Fruit fly (Drosophila melanogaster): ENCODE results near the gene CG18304.
A peak's percentile ranks its signal among the peaks of the same experiment; 100 is the strongest.

The CG18304 gene

DNA sequence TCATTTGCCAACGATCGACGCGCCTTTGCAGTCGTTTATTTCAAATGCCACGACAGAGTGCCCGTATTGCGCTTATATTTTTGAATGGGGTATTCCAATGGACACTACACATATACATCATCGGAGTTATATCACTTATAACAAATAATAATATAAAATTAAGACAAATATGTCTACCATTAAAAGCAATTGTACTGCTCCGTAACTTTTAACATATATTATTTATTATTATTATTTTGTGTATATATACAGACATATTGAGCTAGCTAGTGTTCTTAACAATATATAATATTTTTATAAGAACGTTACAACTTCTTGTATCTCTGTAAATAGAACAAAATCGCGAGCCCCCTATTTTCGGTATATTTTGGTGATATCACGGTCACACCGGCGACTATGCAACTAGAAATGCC, 21.4 kb upstream of the CG18304 start, which contains the start of the genes sip2 and Coprox (continued):
- TF ChIP-seq Stat92E (GFP tag; optimal IDR thresholded peaks at IDR 0.05) (peak in 1 of 3 experiments; percentile 15), CG10979 (tag; optimal IDR thresholded peaks at IDR 0.05) (peak; percentile 62), CG12155 (GFP tag; optimal IDR thresholded peaks at IDR 0.05) (peak; percentile 54), CG4617 (GFP tag; optimal IDR thresholded peaks at IDR 0.05; ENCODE audit: borderline replicate concordance) (peak; percentile 21), twi (tag; optimal IDR thresholded peaks at IDR 0.05) (peak; percentile 63), CG1603 (tag; optimal IDR thresholded peaks at IDR 0.05) (no peak), chinmo (GFP tag; IDR thresholded peaks at IDR 0.05; ENCODE audit: partially characterized antibody) (0 out of 4 replicates have a peak, but pooled peaks have one; percentile 22), Sox102F (GFP tag; optimal IDR thresholded peaks at IDR 0.05) (no peak), lilli (GFP tag; optimal IDR thresholded peaks at IDR 0.05) (peak; percentile 40), PHDP (tag; optimal IDR thresholded peaks at IDR 0.05) (peak; percentile 82), CG9215 (GFP tag; IDR thresholded peaks at IDR 0.05) (peak; percentile 46), ewg (GFP tag; optimal IDR thresholded peaks at IDR 0.05) (peak; percentile 27), CG15479 (GFP tag; optimal IDR thresholded peaks at IDR 0.05) (peak; percentile 1), Xbp1 (GFP tag; optimal IDR thresholded peaks at IDR 0.05) (peak; percentile 69), bcd (GFP tag; optimal IDR thresholded peaks at IDR 0.05) (peak; percentile 53), tgo (GFP tag; IDR thresholded peaks at IDR 0.05) (peak; percentile 58; the same call in 2 of the 3 replicates), pita (GFP tag; optimal IDR thresholded peaks at IDR 0.05) (no peak), zfh2 (GFP tag; optimal IDR thresholded peaks at IDR 0.05) (no peak), corto (GFP tag; optimal IDR thresholded peaks at IDR 0.05) (no peak), Ets97D (GFP tag; optimal IDR thresholded peaks at IDR 0.05) (no peak), CG15601 (tag; optimal IDR thresholded peaks at IDR 0.05) (peak; percentile 78), Rfx (GFP tag; IDR thresholded peaks at IDR 0.05) (peak; percentile 62), lola (GFP tag; optimal IDR thresholded peaks at IDR 0.05) (peak in 1 of 3 experiments; percentile 77), emc (GFP tag; optimal IDR thresholded peaks at IDR 0.05) (no peak), HmgZ (tag; optimal IDR thresholded peaks at IDR 0.05) (peak; percentile 60), bsh (GFP tag; optimal IDR thresholded peaks at IDR 0.05) (peak in 1 of 2 experiments; percentile 67), CG4328 (GFP tag; optimal IDR thresholded peaks at IDR 0.05) (peak; percentile 47), NC2β (GFP tag; optimal IDR thresholded peaks at IDR 0.05) (no peak), gem (tag; optimal IDR thresholded peaks at IDR 0.05) (peak; percentile 87), Hr78 (GFP tag; optimal IDR thresholded peaks at IDR 0.05) (peak in 1 of 2 experiments; percentile 70), CG31441 (GFP tag; IDR thresholded peaks at IDR 0.05) (peak; percentile 85), Atf3 (GFP tag; optimal IDR thresholded peaks at IDR 0.05) (no peak), CG5953 (GFP tag; IDR thresholded peaks at IDR 0.05) (no peak), sug (tag; optimal IDR thresholded peaks at IDR 0.05) (peak; percentile 78), insv (GFP tag; optimal IDR thresholded peaks at IDR 0.05) (peak in 1 of 2 experiments; percentile 27), gsb (GFP tag; IDR thresholded peaks at IDR 0.05) (no peak), CG6689 (GFP tag; IDR thresholded peaks at IDR 0.05) (peak; percentile 69), CG4424 (GFP tag; optimal IDR thresholded peaks at IDR 0.05) (peak; percentile 38), CG6791 (GFP tag; IDR thresholded peaks at IDR 0.05; ENCODE audit: partially characterized antibody) (no peak), Atf6 (GFP tag; IDR thresholded peaks at IDR 0.05) (peak; percentile 52; the same call in 1 of the 2 replicates), Oli (tag; optimal IDR thresholded peaks at IDR 0.05) (peak; percentile 37), CG5245 (GFP tag; optimal IDR thresholded peaks at IDR 0.05) (no peak), Dbx (GFP tag; IDR thresholded peaks at IDR 0.05) (0 out of 3 replicates have a peak, but pooled peaks have one; percentile 10), sens (GFP tag) (peak; percentile 62), CG34422 (GFP tag; IDR thresholded peaks at IDR 0.05) (0 out of 3 replicates have a peak, but pooled peaks have one; percentile 21), bab2 (GFP tag; optimal IDR thresholded peaks at IDR 0.05) (peak; percentile 1), CG2712 (tag; optimal IDR thresholded peaks at IDR 0.05) (peak; percentile 88), dan (GFP tag; IDR thresholded peaks at IDR 0.05) (no peak), psq (GFP tag; optimal IDR thresholded peaks at IDR 0.05) (no peak)
